Worm (Caenorhabditis elegans) whole organism, L4/young adult: ENCODE measurements around the gene T01D1.3.

Experiments used
- W03F9.2 ChIP-seq: fragments of 150-350 bp; optimal IDR thresholded peaks from 2 replicates; lab custom pipeline; 2014; ENCODE audit warnings: missing biosample characterization, missing genetic modification characterization
- dao-5 ChIP-seq: sonication (generic microtip); optimal IDR thresholded peaks from 2 replicates; lab custom pipeline; 2016; ENCODE audit warnings: missing genotype, missing genetic modification characterization, moderate library complexity, missing compliant biosample characterization
- him-1 ChIP-seq: sonication (generic microtip); optimal IDR thresholded peaks from 2 replicates; lab custom pipeline; 2016; ENCODE audit warnings: missing genotype, missing genetic modification reagents, missing genetic modification characterization, missing compliant biosample characterization

- no peak for TF ChIP-seq him-1
- no peak for TF ChIP-seq dao-5 (tag; lab: Kevin White, UChicago)
- no peak for TF ChIP-seq W03F9.2 (tag; lab: Kevin White, UChicago)
These were observed 40.6 kb downstream of the T01D1.3 start, which contains the start of gene K10B4.1 for ce11 chrII:135166-135565.
